Worm (Caenorhabditis elegans): Measurements from ENCODE around the gene R102.2.

R102.2 gene

ce11 chrIV:10682155-10682749 lies 5.2 kb upstream of the R102.2 start, which contains the start of gene fmo-2:
Gene fmo-2, plus strand, starts transcription at chrIV:10682524.
- TF ChIP-seq gmeb-2 (tag; optimal IDR thresholded peaks at IDR 0.05): no peak
- TF ChIP-seq ceh-34 (tag; optimal IDR thresholded peaks at IDR 0.05): no peak
- no peak for TF ChIP-seq fkh-10 (GFP tag; optimal IDR thresholded peaks at IDR 0.05)
- no peak for TF ChIP-seq unc-3 (GFP tag; conservative IDR thresholded peaks at IDR 0.05)
- no peak for TF ChIP-seq unc-3 (tag; optimal IDR thresholded peaks at IDR 0.05)
- TF ChIP-seq C38D4.7 (GFP tag; optimal IDR thresholded peaks at IDR 0.05): no peak
- no peak for TF ChIP-seq ttx-3 (tag; optimal IDR thresholded peaks at IDR 0.05)
- TF ChIP-seq fax-1 (tag; optimal IDR thresholded peaks at IDR 0.05): no peak
- no peak for TF ChIP-seq pqm-1 (tag; optimal IDR thresholded peaks at IDR 0.05)
- TF ChIP-seq sdc-2 (tag; optimal IDR thresholded peaks at IDR 0.05): no peak

- no peak for TF ChIP-seq zip-5 (tag; optimal IDR thresholded peaks at IDR 0.05)
- no peak for TF ChIP-seq syd-9 (tag; optimal IDR thresholded peaks at IDR 0.05)
Measured at ce11 chrIV:10685758-10686157, 1.6 kb upstream of the R102.2 start, which contains the start of the genes K08C7.6 and R102.1. Gene K08C7.6, minus strand, starts transcription at chrIV:10685858. Gene R102.1, plus strand, starts transcription at chrIV:10686048.

- TF ChIP-seq tbx-7 (tag; optimal IDR thresholded peaks at IDR 0.05) (no peak), unc-86 (tag; optimal IDR thresholded peaks at IDR 0.05) (no peak), ceh-45 (GFP tag; IDR thresholded peaks at IDR 0.05) (no peak), ceh-48 (tag; optimal IDR thresholded peaks at IDR 0.05) (no peak), pros-1 (tag; optimal IDR thresholded peaks at IDR 0.05) (no peak), pag-3 (tag; optimal IDR thresholded peaks at IDR 0.05; ENCODE audit: borderline replicate concordance) (no peak), hlh-30 (tag; optimal IDR thresholded peaks at IDR 0.05; ENCODE audit: insufficient read depth) (no peak), fax-1 (tag; optimal IDR thresholded peaks at IDR 0.05) (no peak), ceh-6 (GFP tag; optimal IDR thresholded peaks at IDR 0.05) (no peak), che-1 (tag; optimal IDR thresholded peaks at IDR 0.05) (no peak), pqm-1 (tag; optimal IDR thresholded peaks at IDR 0.05) (no peak)
Measured at ce11 chrIV:10688972-10689567, 1.7 kb downstream of the R102.2 start, which contains the start of gene R102.3. Gene R102.3, plus strand, starts transcription at chrIV:10689517.

DNA sequence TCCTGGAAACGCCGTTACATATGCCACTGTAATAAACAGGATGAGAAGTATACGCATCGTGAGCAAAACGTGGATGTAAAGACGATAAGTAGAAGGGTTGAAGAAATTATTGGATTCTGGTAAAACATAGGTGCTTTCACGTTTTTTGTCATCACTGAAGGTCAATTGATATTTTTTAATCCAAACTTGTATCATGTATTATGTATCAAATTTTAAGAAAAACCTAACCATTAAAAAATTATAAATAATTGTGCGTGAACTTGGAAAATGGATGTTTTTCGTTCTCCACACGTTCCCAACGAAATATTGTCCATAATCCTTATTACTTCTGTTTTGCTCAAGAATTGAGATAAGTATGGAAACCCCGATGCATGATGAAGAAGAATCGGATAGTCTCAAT lies 2.7 kb downstream of the R102.2 start, which contains the start of gene R102.8:
TSS of gene R102.8 (minus strand) at position 101 of the 400 bp plus-strand sequence.
- no peak for TF ChIP-seq sox-2 (GFP tag; IDR thresholded peaks at IDR 0.05)

ce11 chrIV:10695203-10695602 lies 7.8 kb downstream of the R102.2 start, which contains the start of gene R102.4:
Gene R102.4, minus strand, starts transcription at chrIV:10695303.
- no peak for TF ChIP-seq unc-86 (tag; optimal IDR thresholded peaks at IDR 0.05)

DNA sequence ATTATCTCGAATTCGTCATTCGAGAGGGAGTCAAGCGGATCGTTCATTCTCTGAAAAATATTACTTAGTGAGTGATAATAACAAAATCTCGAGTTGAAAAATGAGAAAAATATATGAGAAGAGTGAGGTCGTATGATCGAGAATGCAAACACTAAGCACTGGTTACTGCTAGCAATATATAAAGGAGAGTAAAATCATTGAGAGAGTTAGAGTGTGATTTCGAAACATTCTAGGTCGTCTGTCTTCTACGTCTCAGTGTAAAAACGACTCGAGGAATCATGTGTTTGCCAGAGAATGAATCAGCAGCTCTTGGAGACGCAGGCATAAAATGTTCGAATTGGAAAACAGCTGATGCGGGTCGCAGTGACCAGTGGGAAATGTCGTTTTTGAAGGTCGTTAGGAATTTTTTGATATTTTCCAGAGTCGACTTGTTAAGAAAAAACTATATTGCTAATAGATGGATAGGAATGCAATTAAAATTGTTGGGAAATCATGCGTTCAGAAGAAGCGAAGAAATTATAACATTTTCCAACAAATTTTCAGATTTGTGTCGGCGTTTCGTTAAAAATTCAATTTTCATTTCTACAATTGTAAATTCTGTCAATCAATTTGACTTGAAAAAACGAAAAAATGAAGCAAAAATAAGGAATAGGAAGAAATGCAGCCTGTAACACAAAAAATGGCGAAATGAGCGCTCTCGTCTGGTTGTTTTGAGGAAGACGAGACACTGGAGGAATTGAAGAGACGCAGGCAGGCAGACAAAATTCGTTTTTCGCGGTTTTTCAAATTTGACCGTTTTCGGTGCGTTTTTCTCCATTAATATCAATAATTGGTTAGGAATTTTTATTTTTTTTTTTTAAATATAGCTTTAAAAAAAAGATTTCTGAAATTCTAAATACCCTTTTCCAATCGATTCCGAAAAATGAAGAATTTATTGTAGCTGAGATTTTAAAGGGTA lies 9.9 kb downstream of the R102.2 start, which contains the start of gene allo-1:
TSS of gene allo-1 (minus strand) at position 51 of the 958 bp plus-strand sequence.
- TF ChIP-seq unc-55 (GFP tag; optimal IDR thresholded peaks at IDR 0.05) (peak; percentile 23), hlh-30 (tag; optimal IDR thresholded peaks at IDR 0.05; ENCODE audit: insufficient read depth) (peak; percentile 79), F13H6.1 (tag; optimal IDR thresholded peaks at IDR 0.05) (no peak), elt-4 (tag; optimal IDR thresholded peaks at IDR 0.05) (no peak), nfya-1 (tag; optimal IDR thresholded peaks at IDR 0.05) (no peak), ceh-18 (tag; optimal IDR thresholded peaks at IDR 0.05) (peak; percentile 28)
